Fruit fly (Drosophila melanogaster): Measurements from ENCODE around the gene spdi.

The spdi gene

DNA sequence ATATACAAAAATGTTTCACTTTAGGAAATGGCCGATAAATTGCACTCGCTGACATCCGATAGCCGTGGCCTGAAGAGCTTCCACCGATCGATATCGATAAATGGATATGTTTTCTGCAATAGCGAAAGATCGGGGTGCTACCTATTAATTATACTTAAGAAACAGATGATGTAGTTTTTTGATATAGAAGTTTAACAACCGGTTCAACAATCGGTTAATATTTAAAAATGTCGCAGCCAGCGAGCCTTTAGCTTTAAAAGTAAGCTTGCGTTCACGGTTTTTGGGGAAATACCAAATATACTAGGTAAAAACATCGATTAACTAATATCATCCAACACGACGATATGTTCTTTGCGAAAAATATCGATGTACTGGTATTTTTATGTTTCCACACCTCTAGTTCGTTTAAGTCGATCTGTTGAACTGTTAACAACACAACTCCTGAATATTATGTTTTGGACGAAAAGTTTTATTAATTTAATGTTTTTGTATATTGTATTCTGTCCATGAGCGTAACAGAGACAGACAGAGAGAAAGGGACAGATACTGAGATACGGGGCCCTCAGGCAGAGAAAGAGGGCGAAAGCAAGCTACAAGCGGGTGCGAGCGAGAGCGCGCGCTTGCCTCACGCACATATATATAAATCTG lies 15.6 kb upstream of the spdi start, which contains the start of gene Dredd (continued):
- TF ChIP-seq gt (GFP tag; IDR thresholded peaks at IDR 0.05) (no peak), ATbp (GFP tag; optimal IDR thresholded peaks at IDR 0.05) (no peak), Med (GFP tag) (peak; percentile 61), stc (GFP tag; IDR thresholded peaks at IDR 0.05) (no peak), CG17186 (GFP tag; optimal IDR thresholded peaks at IDR 0.05) (no peak), pros (GFP tag; optimal IDR thresholded peaks at IDR 0.05) (no peak), CG10209 (GFP tag; optimal IDR thresholded peaks at IDR 0.05) (no peak), NC2β (GFP tag; optimal IDR thresholded peaks at IDR 0.05) (no peak), crp (GFP tag; optimal IDR thresholded peaks at IDR 0.05) (no peak), CG31441 (GFP tag; IDR thresholded peaks at IDR 0.05) (peak; percentile 44; the same call in 1 of the 2 replicates), mam (GFP tag; optimal IDR thresholded peaks at IDR 0.05) (no peak), bsh (GFP tag; optimal IDR thresholded peaks at IDR 0.05) (no peak), CG8290 (GFP tag; optimal IDR thresholded peaks at IDR 0.05) (peak; percentile 50), CG8290 (tag; optimal IDR thresholded peaks at IDR 0.05) (peak; percentile 35 to 48), mirr (GFP tag; optimal IDR thresholded peaks at IDR 0.05) (no peak), CG16815 (GFP tag; optimal IDR thresholded peaks at IDR 0.05) (no peak), salm (tag; optimal IDR thresholded peaks at IDR 0.05) (no peak), CG6254 (GFP tag; optimal IDR thresholded peaks at IDR 0.05) (no peak), ab (GFP tag; optimal IDR thresholded peaks at IDR 0.05) (no peak), MESR4 (GFP tag; optimal IDR thresholded peaks at IDR 0.05) (peak; percentile 77), CG6175 (GFP tag; IDR thresholded peaks at IDR 0.05) (no peak), Dbx (GFP tag; IDR thresholded peaks at IDR 0.05) (0 out of 3 replicates have a peak, but pooled peaks have one; percentile 10), CG11560 (tag; IDR thresholded peaks at IDR 0.05) (no peak), chif (GFP tag; optimal IDR thresholded peaks at IDR 0.05) (no peak), CG14014 (GFP tag; IDR thresholded peaks at IDR 0.05) (peak; percentile 11; the same call in 1 of the 2 replicates), toy (GFP tag; IDR thresholded peaks at IDR 0.05) (no peak), Ada2b (GFP tag; IDR thresholded peaks at IDR 0.05) (no peak), Doc3 (GFP tag; IDR thresholded peaks at IDR 0.05; ENCODE audit: partially characterized antibody) (peak; percentile 80), E2f2 (GFP tag; IDR thresholded peaks at IDR 0.05) (peak; percentile 40; the same call in 1 of the 2 replicates), sr (GFP tag; IDR thresholded peaks at IDR 0.05) (no peak), CG3847 (GFP tag; IDR thresholded peaks at IDR 0.05) (no peak), Myb (GFP tag; optimal IDR thresholded peaks at IDR 0.05) (peak; percentile 24), fd102C (GFP tag; optimal IDR thresholded peaks at IDR 0.05) (no peak), CG1529 (GFP tag; optimal IDR thresholded peaks at IDR 0.05) (no peak), dimm (GFP tag; IDR thresholded peaks at IDR 0.05) (no peak), CG1832 (GFP tag; optimal IDR thresholded peaks at IDR 0.05) (peak; percentile 87), Doc2 (GFP tag; IDR thresholded peaks at IDR 0.05) (no peak), CG15011 (GFP tag; optimal IDR thresholded peaks at IDR 0.05) (no peak), chm (GFP tag; IDR thresholded peaks at IDR 0.05) (no peak), Hr78 (GFP tag; optimal IDR thresholded peaks at IDR 0.05) (no peak), Abd-B (GFP tag; optimal IDR thresholded peaks at IDR 0.05) (no peak), CG6683 (GFP tag; optimal IDR thresholded peaks at IDR 0.05) (no peak), CG11504 (tag; optimal IDR thresholded peaks at IDR 0.05) (no peak), Bgb (GFP tag; IDR thresholded peaks at IDR 0.05; ENCODE audit: partially characterized antibody) (peak; percentile 86), CG15696 (tag; optimal IDR thresholded peaks at IDR 0.05) (no peak), cato (GFP tag; optimal IDR thresholded peaks at IDR 0.05; ENCODE audit: borderline replicate concordance) (no peak), YL-1 (GFP tag; optimal IDR thresholded peaks at IDR 0.05) (no peak), hb (GFP tag; IDR thresholded peaks at IDR 0.05; ENCODE audit: partially characterized antibody) (peak; percentile 83), CG17385 (GFP tag; optimal IDR thresholded peaks at IDR 0.05) (peak; percentile 25), Fer2 (tag; optimal IDR thresholded peaks at IDR 0.05) (no peak)
